Worm (Caenorhabditis elegans) whole organism, mixed stage, embryonic: ENCODE data around the gene dgtr-1.

ENCODE experiments used
- blmp-1 ChIP-seq: fragments of 150-350 bp; optimal IDR thresholded peaks from 2 replicates; lab custom pipeline; 2014; ENCODE audit warnings: missing biosample characterization, missing genetic modification characterization
- ceh-39 ChIP-seq: fragments of 150-350 bp; optimal IDR thresholded peaks from 2 replicates; lab custom pipeline; 2014; ENCODE audit warnings: missing biosample characterization, missing genetic modification characterization
- ces-1 ChIP-seq: fragments of 150-350 bp; optimal IDR thresholded peaks from 2 replicates; lab custom pipeline; 2014; ENCODE audit warnings: missing biosample characterization, missing genetic modification reagents, missing genetic modification characterization
- drap-1 ChIP-seq: fragments of 200-800 bp; sonication (Bioruptor generic); optimal IDR thresholded peaks from 3 replicates; lab custom pipeline; 2018; ENCODE audit warnings: mild to moderate bottlenecking, missing genetic modification characterization, missing compliant biosample characterization
- elt-1 ChIP-seq: sonication (generic microtip); optimal IDR thresholded peaks from 2 replicates; lab custom pipeline; 2017; ENCODE audit warnings: missing genetic modification characterization, mild to moderate bottlenecking, missing compliant biosample characterization, antibody characterized with exemption, moderate library complexity, borderline replicate concordance; ENCODE audit not compliant: insufficient read depth
- lin-13 ChIP-seq: fragments of 150-350 bp; optimal IDR thresholded peaks from 2 replicates; lab custom pipeline; 2014; ENCODE audit warnings: missing biosample characterization, missing genetic modification characterization
- mep-1 ChIP-seq: fragments of 150-350 bp; optimal IDR thresholded peaks from 2 replicates; lab custom pipeline; 2017; ENCODE audit warnings: missing biosample characterization, missing genetic modification reagents, missing genetic modification characterization, inconsistent platforms
- nhr-12 ChIP-seq: fragments of 150-350 bp; optimal IDR thresholded peaks from 2 replicates; lab custom pipeline; 2014; ENCODE audit warnings: missing biosample characterization, missing genetic modification characterization
- nhr-28 ChIP-seq: fragments of 150-350 bp; optimal IDR thresholded peaks from 2 replicates; lab custom pipeline; 2014; ENCODE audit warnings: missing biosample characterization, missing genetic modification characterization
- nhr-76 ChIP-seq: sonication (generic microtip); optimal IDR thresholded peaks from 2 replicates; lab custom pipeline; 2017; ENCODE audit warnings: missing biosample characterization, missing genetic modification characterization
- pha-4 ChIP-seq: fragments of 150-350 bp; optimal IDR thresholded peaks from 2 replicates; lab custom pipeline; 2018; ENCODE audit warnings: missing biosample characterization, missing genetic modification reagents, missing genetic modification characterization
- snpc-4 ChIP-seq: fragments of 150-350 bp; optimal IDR thresholded peaks from 2 replicates; lab custom pipeline; 2014; ENCODE audit warnings: missing biosample characterization, missing genetic modification characterization
- unc-39 ChIP-seq: fragments of 150-350 bp; optimal IDR thresholded peaks from 2 replicates; lab custom pipeline; 2014; ENCODE audit warnings: missing biosample characterization, missing genetic modification characterization
- ztf-11 ChIP-seq: fragments of 150-350 bp; optimal IDR thresholded peaks from 2 replicates; lab custom pipeline; 2014; ENCODE audit warnings: missing biosample characterization, missing genetic modification characterization

- no peak for TF ChIP-seq ces-1 (GFP tag; lab: Kevin White, UChicago)
- TF ChIP-seq ceh-39 (tag; lab: Kevin White, UChicago): no peak
- no peak for TF ChIP-seq elt-1
- no peak for TF ChIP-seq blmp-1 (tag; lab: Kevin White, UChicago)
- no peak for TF ChIP-seq unc-39 (tag; lab: Kevin White, UChicago)
- no peak for TF ChIP-seq nhr-12
- no peak for TF ChIP-seq nhr-28 (tag; lab: Kevin White, UChicago)
- TF ChIP-seq nhr-76 (tag; lab: Kevin White, UChicago): no peak
- no peak for TF ChIP-seq mep-1
- TF ChIP-seq ztf-11 (tag; lab: Kevin White, UChicago): no peak
- no peak for TF ChIP-seq pha-4 (tag; lab: Kevin White, UChicago)
- TF ChIP-seq drap-1 (GFP tag; lab: Kevin White, UChicago): no peak
- no peak for TF ChIP-seq lin-13
- no peak for TF ChIP-seq snpc-4 (tag; lab: Kevin White, UChicago)
These were observed 14.2 kb downstream of the dgtr-1 start, which contains the start of gene ubh-1 for ce11 chrV:6511121-6511520.
